Worm (Caenorhabditis elegans) whole organism, L4 larva: ENCODE measurements around the gene pgp-4.

ENCODE experiments used
- F37D6.2 ChIP-seq: sonication (generic microtip); optimal IDR thresholded peaks from 2 replicates; lab custom pipeline; 2016; ENCODE audit warnings: mild to moderate bottlenecking, missing genetic modification characterization, missing compliant biosample characterization
- T26A8.4 ChIP-seq: fragments of 200-800 bp; sonication (Bioruptor generic); IDR thresholded peaks from 2 replicates; pipeline ENCODE4 v1.3.6; 2022; ENCODE audit warnings: missing genetic modification characterization, missing compliant biosample characterization
- aha-1 ChIP-seq: fragments of 150-350 bp; peaks from one replicate; lab custom pipeline; 2014; ENCODE audit warnings: missing biosample characterization, missing genetic modification characterization
- hlh-11 ChIP-seq: fragments of 200-800 bp; sonication (Bioruptor generic); optimal IDR thresholded peaks from 2 replicates; lab custom pipeline; 2018; ENCODE audit warnings: mild to moderate bottlenecking, missing genetic modification characterization, missing compliant biosample characterization
- mdt-29 ChIP-seq: fragments of 200-800 bp; sonication (Bioruptor generic); IDR thresholded peaks from 2 replicates; pipeline ENCODE4 v1.3.6; 2022; ENCODE audit warnings: missing genetic modification reagents, missing genetic modification characterization, missing compliant biosample characterization
- nhr-111 ChIP-seq: fragments of 200-800 bp; sonication (Bioruptor generic); optimal IDR thresholded peaks from 2 replicates; lab custom pipeline; 2018; ENCODE audit warnings: mild to moderate bottlenecking, missing genetic modification characterization, missing compliant biosample characterization
- snpc-4 ChIP-seq: fragments of 150-350 bp; optimal IDR thresholded peaks from 2 replicates; lab custom pipeline; 2014; ENCODE audit warnings: missing biosample characterization, missing genetic modification characterization
- unc-62 ChIP-seq, 3 experiments: fragments of 150-350 bp in 1 of 3; sonication (generic microtip); optimal IDR thresholded peaks in 2 of 3; peaks in 1 of 3; 1 replicate in 1 of 3; 2 replicates in 2 of 3; lab custom pipeline; 2014 to 2017; ENCODE audit warnings: missing biosample characterization in 3 of 3, missing genetic modification characterization in 3 of 3, missing genetic modification reagents in 3 of 3, missing genotype in 1 of 3

The pgp-4 gene

DNA sequence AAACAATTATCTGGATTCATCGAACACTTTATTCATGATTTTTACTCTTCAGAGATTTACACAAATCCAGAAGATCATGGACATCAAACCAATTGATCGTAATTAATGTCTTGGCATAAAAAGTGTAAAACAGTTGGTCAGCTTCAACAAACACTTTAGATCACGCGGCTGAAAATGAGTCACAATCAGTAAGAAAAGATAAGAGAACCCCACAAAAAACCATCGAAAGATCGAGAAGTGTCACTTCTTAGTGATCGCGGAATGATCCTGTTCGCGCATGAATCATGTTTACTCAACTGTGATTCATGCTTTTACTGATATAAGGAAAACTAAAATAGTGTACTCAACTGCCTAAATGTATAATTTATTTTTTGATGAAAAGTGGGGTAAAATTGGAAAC lies 51.8 kb downstream of the pgp-4 start (continued):
- TF ChIP-seq mdt-29 (peak; percentile 47; the same call in 1 of the 2 replicates), T26A8.4 (GFP tag; lab: Robert Waterston, UW) (no peak), snpc-4 (tag; lab: Kevin White, UChicago) (no peak), F37D6.2 (tag; lab: Kevin White, UChicago) (no peak), hlh-11 (tag; lab: Kevin White, UChicago) (peak; percentile 85)

DNA sequence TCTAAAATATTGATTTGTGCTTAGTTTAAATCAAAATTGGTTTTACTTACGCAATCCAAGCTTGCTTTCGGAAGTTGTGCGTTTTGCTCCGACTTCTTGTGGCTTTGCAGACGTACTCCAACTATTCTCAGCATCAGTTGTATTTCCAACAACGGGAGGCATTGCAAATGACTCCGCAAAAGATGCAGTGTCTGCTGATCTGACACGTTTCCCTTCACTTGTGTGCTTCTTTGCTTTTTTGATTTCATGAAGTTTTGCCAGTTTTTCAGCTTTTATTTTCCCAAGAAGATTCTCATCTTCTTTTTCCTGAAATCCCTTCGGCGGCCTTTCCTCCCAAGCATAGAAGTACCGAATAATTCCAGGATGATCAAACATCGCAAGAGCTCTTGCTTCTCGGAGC lies 54.1 kb downstream of the pgp-4 start:
- TF ChIP-seq unc-62 (GFP tag; optimal IDR thresholded peaks at IDR 0.05 in 1 of 2; lab: Kevin White, UChicago) (peak in 1 of 2 experiments; percentile 24), unc-62 (tag; optimal IDR thresholded peaks at IDR 0.05; lab: Kevin White, UChicago) (no peak), nhr-111 (GFP tag; lab: Kevin White, UChicago) (no peak), aha-1 (tag; lab: Kevin White, UChicago) (peak; percentile 92)
